Worm (Caenorhabditis elegans) whole organism, mixed stage, embryonic: ENCODE measurements around the gene srh-195.

ENCODE experiments used
- bed-3 ChIP-seq: fragments of 200-800 bp; sonication (Bioruptor generic); optimal IDR thresholded peaks from 3 replicates; lab custom pipeline; 2018; ENCODE audit warnings: mild to moderate bottlenecking, missing genetic modification characterization, moderate library complexity, missing compliant biosample characterization
- ceh-39 ChIP-seq: fragments of 150-350 bp; optimal IDR thresholded peaks from 2 replicates; lab custom pipeline; 2014; ENCODE audit warnings: missing biosample characterization, missing genetic modification characterization
- ceh-43 ChIP-seq: fragments of 200-800 bp; sonication (Bioruptor generic); optimal IDR thresholded peaks from 2 replicates; lab custom pipeline; 2018; ENCODE audit warnings: mild to moderate bottlenecking, missing genetic modification characterization, moderate library complexity, missing compliant biosample characterization
- ceh-83 ChIP-seq: fragments of 200-800 bp; sonication (Bioruptor generic); optimal IDR thresholded peaks from 2 replicates; lab custom pipeline; 2018; ENCODE audit warnings: mild to moderate bottlenecking, missing genetic modification characterization, missing compliant biosample characterization
- ces-1 ChIP-seq: fragments of 150-350 bp; optimal IDR thresholded peaks from 2 replicates; lab custom pipeline; 2014; ENCODE audit warnings: missing biosample characterization, missing genetic modification reagents, missing genetic modification characterization
- cnd-1 ChIP-seq: fragments of 200-800 bp; sonication (Bioruptor generic); optimal IDR thresholded peaks from 2 replicates; lab custom pipeline; 2018; ENCODE audit warnings: mild to moderate bottlenecking, missing genetic modification characterization, missing compliant biosample characterization
- drap-1 ChIP-seq: fragments of 200-800 bp; sonication (Bioruptor generic); optimal IDR thresholded peaks from 3 replicates; lab custom pipeline; 2018; ENCODE audit warnings: mild to moderate bottlenecking, missing genetic modification characterization, missing compliant biosample characterization
- elt-3 ChIP-seq: fragments of 150-350 bp; optimal IDR thresholded peaks from 2 replicates; lab custom pipeline; 2014; ENCODE audit warnings: missing biosample characterization, missing genetic modification characterization
- flh-1 ChIP-seq: fragments of 200-800 bp; sonication (Bioruptor generic); optimal IDR thresholded peaks from 2 replicates; lab custom pipeline; 2018; ENCODE audit warnings: mild to moderate bottlenecking, missing genetic modification characterization, moderate library complexity, missing compliant biosample characterization
- ham-2 ChIP-seq: fragments of 200-800 bp; sonication (Bioruptor generic); optimal IDR thresholded peaks from 2 replicates; lab custom pipeline; 2018; ENCODE audit warnings: mild to moderate bottlenecking, missing genetic modification characterization, missing compliant biosample characterization
- hlh-1 ChIP-seq: fragments of 150-350 bp; optimal IDR thresholded peaks from 2 replicates; lab custom pipeline; 2014; ENCODE audit warnings: missing biosample characterization, missing genetic modification reagents, missing genetic modification characterization
- lin-13 ChIP-seq: fragments of 150-350 bp; optimal IDR thresholded peaks from 2 replicates; lab custom pipeline; 2014; ENCODE audit warnings: missing biosample characterization, missing genetic modification characterization
- lin-32 ChIP-seq: fragments of 200-800 bp; sonication (Bioruptor generic); optimal IDR thresholded peaks from 2 replicates; lab custom pipeline; 2018; ENCODE audit warnings: mild to moderate bottlenecking, missing genetic modification characterization, missing compliant biosample characterization
- lsy-2 ChIP-seq: fragments of 150-350 bp; optimal IDR thresholded peaks from 2 replicates; lab custom pipeline; 2014; ENCODE audit warnings: missing biosample characterization, missing genetic modification characterization
- mab-5 ChIP-seq: fragments of 150-350 bp; optimal IDR thresholded peaks from 2 replicates; lab custom pipeline; 2014; ENCODE audit warnings: missing biosample characterization, missing genetic modification characterization
- mep-1 ChIP-seq: fragments of 150-350 bp; optimal IDR thresholded peaks from 2 replicates; lab custom pipeline; 2017; ENCODE audit warnings: missing biosample characterization, missing genetic modification reagents, missing genetic modification characterization, inconsistent platforms
- mls-2 ChIP-seq: sonication (generic microtip); optimal IDR thresholded peaks from 2 replicates; lab custom pipeline; 2016; ENCODE audit warnings: mild to moderate bottlenecking, missing genetic modification characterization, moderate library complexity, missing compliant biosample characterization
- nhr-12 ChIP-seq: fragments of 150-350 bp; optimal IDR thresholded peaks from 2 replicates; lab custom pipeline; 2014; ENCODE audit warnings: missing biosample characterization, missing genetic modification characterization
- nhr-2 ChIP-seq: fragments of 150-350 bp; optimal IDR thresholded peaks from 2 replicates; lab custom pipeline; 2014; ENCODE audit warnings: missing biosample characterization, missing genetic modification characterization
- nhr-237 ChIP-seq: fragments of 150-350 bp; optimal IDR thresholded peaks from 2 replicates; lab custom pipeline; 2014; ENCODE audit warnings: missing biosample characterization, missing genetic modification characterization
- nhr-28 ChIP-seq: fragments of 150-350 bp; optimal IDR thresholded peaks from 2 replicates; lab custom pipeline; 2014; ENCODE audit warnings: missing biosample characterization, missing genetic modification characterization
- nhr-76 ChIP-seq: sonication (generic microtip); optimal IDR thresholded peaks from 2 replicates; lab custom pipeline; 2017; ENCODE audit warnings: missing biosample characterization, missing genetic modification characterization
- pha-4 ChIP-seq: fragments of 150-350 bp; optimal IDR thresholded peaks from 2 replicates; lab custom pipeline; 2018; ENCODE audit warnings: missing biosample characterization, missing genetic modification reagents, missing genetic modification characterization
- sem-2 ChIP-seq: fragments of 200-800 bp; sonication (Bioruptor generic); optimal IDR thresholded peaks from 2 replicates; lab custom pipeline; 2018; ENCODE audit warnings: mild to moderate bottlenecking, missing genetic modification characterization, missing compliant biosample characterization
- snpc-4 ChIP-seq: fragments of 150-350 bp; optimal IDR thresholded peaks from 2 replicates; lab custom pipeline; 2014; ENCODE audit warnings: missing biosample characterization, missing genetic modification characterization
- sptf-1 ChIP-seq: sonication (generic microtip); optimal IDR thresholded peaks from 2 replicates; lab custom pipeline; 2017; ENCODE audit warnings: mild to moderate bottlenecking, missing genetic modification characterization, moderate library complexity, missing compliant biosample characterization
- tbx-8 ChIP-seq: fragments of 200-800 bp; sonication (Bioruptor generic); optimal IDR thresholded peaks from 2 replicates; lab custom pipeline; 2018; ENCODE audit warnings: mild to moderate bottlenecking, missing genetic modification characterization, moderate library complexity, missing compliant biosample characterization
- unc-120 ChIP-seq: sonication (generic microtip); optimal IDR thresholded peaks from 2 replicates; lab custom pipeline; 2017; ENCODE audit warnings: missing genetic modification characterization, missing compliant biosample characterization; ENCODE audit not compliant: poor library complexity, severe bottlenecking
- unc-39 ChIP-seq: fragments of 150-350 bp; optimal IDR thresholded peaks from 2 replicates; lab custom pipeline; 2014; ENCODE audit warnings: missing biosample characterization, missing genetic modification characterization
- unc-62 ChIP-seq: fragments of 150-350 bp; optimal IDR thresholded peaks from 2 replicates; lab custom pipeline; 2014; ENCODE audit warnings: missing biosample characterization, missing genetic modification reagents, missing genetic modification characterization

Gene srh-195

ce11 chrII:2094924-2095650 lies 21.6 kb downstream of the srh-195 start, which contains the start of gene T16A1.2:
Gene T16A1.2, plus strand, starts transcription at chrII:2095600.
- TF ChIP-seq nhr-2 (tag; lab: Kevin White, UChicago) (peak; percentile 68), bed-3 (GFP tag; lab: Kevin White, UChicago) (no peak), cnd-1 (tag; lab: Kevin White, UChicago) (peak; percentile 74), unc-39 (tag; lab: Kevin White, UChicago) (no peak)

ce11 chrII:2093456-2093926 lies 23.2 kb downstream of the srh-195 start, which contains the start of gene fbxb-37:
Gene fbxb-37, minus strand, starts transcription at chrII:2093876.
- TF ChIP-seq unc-120 = no peak
- TF ChIP-seq lin-13 = no peak
- peak; percentile 26 for TF ChIP-seq nhr-2 (tag; lab: Kevin White, UChicago)
- TF ChIP-seq mab-5 (tag; lab: Kevin White, UChicago) = no peak
- no peak for TF ChIP-seq flh-1

ce11 chrII:2091972-2092371 lies 24.7 kb downstream of the srh-195 start, which contains the start of gene T16A1.10:
Gene T16A1.10, minus strand, starts transcription at chrII:2092094.
- TF ChIP-seq elt-3 (tag; lab: Kevin White, UChicago) (no peak), nhr-28 (tag; lab: Kevin White, UChicago) (no peak), nhr-76 (tag; lab: Kevin White, UChicago) (no peak), unc-39 (tag; lab: Kevin White, UChicago) (no peak), hlh-1 (tag; lab: Kevin White, UChicago) (peak; percentile 1), mep-1 (tag; lab: Kevin White, UChicago) (no peak), lin-13 (peak; percentile 2), lsy-2 (tag; lab: Kevin White, UChicago) (no peak), lin-32 (GFP tag; lab: Kevin White, UChicago) (peak; percentile 82), cnd-1 (tag; lab: Kevin White, UChicago) (peak; percentile 62), ham-2 (GFP tag; lab: Kevin White, UChicago) (no peak), nhr-237 (tag; lab: Kevin White, UChicago) (no peak), tbx-8 (GFP tag; lab: Kevin White, UChicago) (no peak), sptf-1 (tag; lab: Kevin White, UChicago) (no peak), ceh-39 (tag; lab: Kevin White, UChicago) (no peak), nhr-12 (tag; lab: Kevin White, UChicago) (no peak)

DNA sequence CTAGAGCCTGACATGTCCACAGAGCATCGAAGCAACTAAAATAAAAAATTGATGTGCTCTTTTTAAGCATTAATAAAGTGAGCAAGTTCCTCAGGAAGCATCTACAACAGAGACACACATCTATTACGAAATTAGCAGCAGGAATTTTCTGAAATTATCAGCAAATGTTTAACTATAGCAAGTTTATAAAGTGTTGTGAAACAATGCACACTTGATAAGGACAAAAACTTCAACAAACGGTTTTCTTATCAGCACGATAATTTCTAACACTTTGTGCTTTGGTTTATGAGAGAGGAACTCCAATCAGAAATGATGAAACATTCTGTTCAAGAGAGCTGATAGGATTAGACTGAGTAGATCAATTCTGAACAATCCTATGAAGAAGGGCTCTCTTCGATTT lies 26.1 kb downstream of the srh-195 start, which contains the start of gene trpl-5:
Gene trpl-5, minus strand, starts transcription at position 32 of the 400 bp plus-strand sequence.
- TF ChIP-seq cnd-1 (tag; lab: Kevin White, UChicago) (no peak), tbx-8 (GFP tag; lab: Kevin White, UChicago) (no peak), pha-4 (tag; lab: Kevin White, UChicago) (no peak), unc-39 (tag; lab: Kevin White, UChicago) (no peak), nhr-28 (tag; lab: Kevin White, UChicago) (no peak), ceh-83 (GFP tag; lab: Kevin White, UChicago) (no peak), unc-120 (no peak)

DNA sequence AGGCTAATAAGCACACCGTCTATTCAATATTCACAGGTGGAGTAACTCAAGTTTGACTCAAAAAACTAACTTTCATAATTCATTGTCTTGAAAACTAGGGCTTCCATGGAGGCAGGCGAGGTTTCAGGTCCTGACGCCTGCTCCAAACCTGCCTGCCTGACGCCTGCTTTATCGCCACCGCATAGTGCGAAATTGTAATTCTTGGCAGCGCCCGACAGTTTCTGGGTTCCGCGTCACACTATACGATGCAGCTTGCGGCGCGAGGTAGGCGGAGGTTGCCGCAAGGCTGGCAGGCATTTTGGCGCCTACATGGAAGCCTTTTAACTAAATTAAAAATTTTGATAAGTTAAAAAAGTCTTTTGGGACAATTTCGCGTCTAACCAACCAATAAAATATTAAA lies 29.5 kb downstream of the srh-195 start:
- TF ChIP-seq snpc-4 (no peak), unc-62 (GFP tag; lab: Kevin White, UChicago) (no peak), elt-3 (tag; lab: Kevin White, UChicago) (no peak), mls-2 (tag; lab: Kevin White, UChicago) (no peak), lsy-2 (tag; lab: Kevin White, UChicago) (no peak), mep-1 (tag; lab: Kevin White, UChicago) (no peak)
- TF ChIP-seq, all 35 proteins: peak for 0

- TF ChIP-seq cnd-1 (tag; lab: Kevin White, UChicago) (no peak), drap-1 (GFP tag; lab: Kevin White, UChicago) (no peak), ceh-43 (GFP tag; lab: Kevin White, UChicago) (no peak), mep-1 (tag; lab: Kevin White, UChicago) (no peak), ceh-39 (tag; lab: Kevin White, UChicago) (no peak), pha-4 (tag; lab: Kevin White, UChicago) (no peak), sem-2 (GFP tag; lab: Kevin White, UChicago) (no peak), ces-1 (GFP tag; lab: Kevin White, UChicago) (no peak), mls-2 (tag; lab: Kevin White, UChicago) (no peak), sptf-1 (tag; lab: Kevin White, UChicago) (no peak), nhr-12 (tag; lab: Kevin White, UChicago) (no peak), elt-3 (tag; lab: Kevin White, UChicago) (no peak)
Measured at ce11 chrII:2083726-2084179, 32.9 kb downstream of the srh-195 start, which contains the start of the genes T16A1.5 and fbxc-49. Gene T16A1.5, minus strand, starts transcription at chrII:2083826. Gene fbxc-49, plus strand, starts transcription at chrII:2084129.
